Fruit fly (Drosophila melanogaster) Kc167 (cell line): ENCODE data around the gene Ctu2.

Experiments used
- Myc ChIP-seq: fragments of >200 bp; optimal IDR thresholded peaks from 2 replicates; lab custom pipeline; 2017; ENCODE audit warnings: missing external identifiers
- Sin3A ChIP-seq: fragments of >200 bp; optimal IDR thresholded peaks from 2 replicates; lab custom pipeline; 2018; ENCODE audit warnings: missing external identifiers
- h ChIP-seq: fragments of >200 bp; optimal IDR thresholded peaks from 3 replicates; lab custom pipeline; 2018; ENCODE audit warnings: missing external identifiers
- insv ChIP-seq: fragments of >200 bp; optimal IDR thresholded peaks from 3 replicates; lab custom pipeline; 2018; ENCODE audit warnings: missing external identifiers
- psq ChIP-seq: fragments of >200 bp; optimal IDR thresholded peaks from 2 replicates; lab custom pipeline; 2017; ENCODE audit warnings: missing external identifiers
- ttk ChIP-seq: sonication (Bioruptor generic); optimal IDR thresholded peaks from 2 replicates; lab custom pipeline; 2017; ENCODE audit warnings: missing external identifiers

DNA sequence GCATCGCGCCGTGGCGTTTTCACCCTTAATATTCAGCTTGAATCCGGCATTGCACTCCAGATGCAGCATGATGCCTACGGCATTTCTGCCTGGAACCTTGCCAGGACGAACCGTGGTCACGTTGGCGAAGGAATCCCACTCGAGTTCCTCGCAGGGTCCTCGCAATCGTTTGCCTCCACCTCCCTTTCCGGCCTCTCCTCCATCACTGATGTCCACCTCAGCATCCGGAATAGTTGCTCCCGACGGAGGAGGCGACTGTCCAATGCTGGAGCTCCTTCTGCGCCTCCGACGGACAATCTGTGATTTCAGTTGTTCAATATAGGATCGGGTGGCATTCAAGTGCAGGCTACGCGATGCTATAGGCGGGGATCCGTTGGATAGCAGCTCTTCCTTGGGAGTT is 19.1 kb upstream of the Ctu2 start:
- no peak for TF ChIP-seq h (lab: Kevin White, UChicago)
- no peak for TF ChIP-seq psq
- no peak for TF ChIP-seq insv
- TF ChIP-seq ttk, result no peak
- TF ChIP-seq Sin3A, result no peak
- TF ChIP-seq Myc (lab: Kevin White, UChicago), result no peak
